Fruit fly (Drosophila melanogaster) whole organism, embryonic: Measurements from ENCODE around the gene CG18577.
A peak's percentile ranks its signal among the peaks of the same experiment; 100 is the strongest.

Source experiments
- Awh ChIP-seq: fragments of 200-800 bp; sonication (Bioruptor generic); IDR thresholded peaks from 2 replicates; pipeline ENCODE4, ENCODE4 v1.3.6; 2022; ENCODE audit warnings: missing biosample characterization, missing genetic modification characterization
- BtbVII ChIP-seq: fragments of 200-800 bp; sonication (Bioruptor generic); optimal IDR thresholded peaks from 3 replicates; lab custom pipeline; 2017; ENCODE audit warnings: missing biosample characterization, mild to moderate bottlenecking, missing genetic modification characterization
- C15 ChIP-seq: fragments of 200-800 bp; sonication (Bioruptor generic); IDR thresholded peaks from 3 replicates; pipeline ENCODE4 v1.3.6; 2022; ENCODE audit warnings: missing biosample characterization, missing genetic modification characterization
- CG10543 ChIP-seq: fragments of 200-800 bp; sonication (Bioruptor generic); optimal IDR thresholded peaks from 3 replicates; lab custom pipeline; 2017; ENCODE audit warnings: missing biosample characterization, mild to moderate bottlenecking, missing genetic modification characterization, moderate library complexity
- CG11723 ChIP-seq: fragments of 200-800 bp; sonication (Bioruptor generic); optimal IDR thresholded peaks from 2 replicates; lab custom pipeline; 2017; ENCODE audit warnings: missing biosample characterization, mild to moderate bottlenecking, missing genetic modification characterization
- CG12236 ChIP-seq: fragments of 200-800 bp; sonication (Bioruptor generic); optimal IDR thresholded peaks from 2 replicates; lab custom pipeline; 2016; ENCODE audit warnings: missing biosample characterization, missing genetic modification characterization
- CG12299 ChIP-seq: fragments of 200-800 bp; sonication (Bioruptor generic); optimal IDR thresholded peaks from 2 replicates; lab custom pipeline; 2018; ENCODE audit warnings: missing biosample characterization, mild to moderate bottlenecking, missing genetic modification characterization
- CG1233 ChIP-seq: fragments of 200-800 bp; sonication (Bioruptor generic); optimal IDR thresholded peaks from 4 replicates; lab custom pipeline; 2018; ENCODE audit warnings: missing biosample characterization, mild to moderate bottlenecking, missing genetic modification characterization
- CG12391 ChIP-seq: fragments of 200-800 bp; sonication (Bioruptor generic); optimal IDR thresholded peaks from 3 replicates; lab custom pipeline; 2018; ENCODE audit warnings: missing biosample characterization, mild to moderate bottlenecking, missing genetic modification characterization, moderate library complexity
- CG12659 ChIP-seq: fragments of 200-800 bp; sonication (Bioruptor generic); optimal IDR thresholded peaks from 3 replicates; lab custom pipeline; 2017; ENCODE audit warnings: mild to moderate bottlenecking, missing biosample characterization, missing genetic modification reagents, missing genetic modification characterization
- CG12769 ChIP-seq: fragments of 200-800 bp; sonication (Bioruptor generic); optimal IDR thresholded peaks from 2 replicates; lab custom pipeline; 2019; ENCODE audit warnings: missing biosample characterization, mild to moderate bottlenecking, missing genetic modification characterization, moderate library complexity
- CG14667 ChIP-seq: fragments of 200-800 bp; sonication (Bioruptor generic); IDR thresholded peaks from 2 replicates; pipeline ENCODE4 v1.3.6; 2022; ENCODE audit warnings: missing biosample characterization, missing genetic modification characterization
- CG15011 ChIP-seq: fragments of 200-800 bp; sonication (Bioruptor generic); optimal IDR thresholded peaks from 3 replicates; lab custom pipeline; 2018; ENCODE audit warnings: missing biosample characterization, mild to moderate bottlenecking, missing genetic modification characterization
- CG1603 ChIP-seq: fragments of 200-800 bp; sonication (Bioruptor generic); optimal IDR thresholded peaks from 2 replicates; lab custom pipeline; 2019; ENCODE audit warnings: missing biosample characterization, mild to moderate bottlenecking, missing genetic modification characterization, moderate library complexity
- CG17186 ChIP-seq: fragments of 200-800 bp; sonication (Bioruptor generic); optimal IDR thresholded peaks from 3 replicates; lab custom pipeline; 2017; ENCODE audit warnings: missing biosample characterization, missing genetic modification reagents, missing genetic modification characterization
- CG17328 ChIP-seq: fragments of 200-800 bp; sonication (Bioruptor generic); IDR thresholded peaks from 2 replicates; pipeline ENCODE4 v1.3.6; 2022; ENCODE audit warnings: missing biosample characterization, missing genetic modification characterization
- CG17802 ChIP-seq: fragments of 200-800 bp; sonication (Bioruptor generic); optimal IDR thresholded peaks from 2 replicates; lab custom pipeline; 2018; ENCODE audit warnings: missing biosample characterization, mild to moderate bottlenecking, missing genetic modification characterization, moderate library complexity
- CG2712 ChIP-seq: fragments of 200-800 bp; optimal IDR thresholded peaks from 3 replicates; lab custom pipeline; 2019; ENCODE audit warnings: missing biosample characterization, mild to moderate bottlenecking, missing genetic modification characterization, moderate library complexity
- CG31365 ChIP-seq: fragments of 200-800 bp; sonication (Bioruptor generic); optimal IDR thresholded peaks from 2 replicates; lab custom pipeline; 2018; ENCODE audit warnings: missing biosample characterization, mild to moderate bottlenecking, missing genetic modification characterization
- CG33213 ChIP-seq: fragments of 200-800 bp; sonication (Bioruptor generic); optimal IDR thresholded peaks from 3 replicates; lab custom pipeline; 2016; ENCODE audit warnings: missing biosample characterization, missing genetic modification characterization
- CG33557 ChIP-seq: fragments of 200-800 bp; sonication (Bioruptor generic); optimal IDR thresholded peaks from 2 replicates; lab custom pipeline; 2019; ENCODE audit warnings: missing biosample characterization, mild to moderate bottlenecking, missing genetic modification characterization, moderate library complexity
- CG4617 ChIP-seq: fragments of 200-800 bp; sonication (Bioruptor generic); optimal IDR thresholded peaks from 3 replicates; lab custom pipeline; 2016; ENCODE audit warnings: missing biosample characterization, missing genetic modification characterization, borderline replicate concordance
- CG6854 ChIP-seq: fragments of 200-800 bp; sonication (Bioruptor generic); optimal IDR thresholded peaks from 3 replicates; lab custom pipeline; 2017; ENCODE audit warnings: missing biosample characterization, mild to moderate bottlenecking, missing genetic modification characterization
- CG7357 ChIP-seq: fragments of 200-800 bp; sonication (Bioruptor generic); IDR thresholded peaks from 3 replicates; pipeline ENCODE4 v1.3.6; 2022; ENCODE audit warnings: missing biosample characterization, missing genetic modification characterization
- CG8290 ChIP-seq, 3 experiments: fragments of 200-800 bp; sonication (Bioruptor generic); optimal IDR thresholded peaks; 2 replicates each; lab custom pipeline; 2016 to 2019; ENCODE audit warnings: missing biosample characterization in 3 of 3, missing genetic modification characterization in 3 of 3, mild to moderate bottlenecking in 2 of 3, moderate library complexity in 1 of 3
- CG9797 ChIP-seq: fragments of 200-800 bp; sonication (Bioruptor generic); optimal IDR thresholded peaks from 3 replicates; lab custom pipeline; 2018; ENCODE audit warnings: missing biosample characterization, mild to moderate bottlenecking, missing genetic modification characterization
- E2f2 ChIP-seq: fragments of 200-800 bp; sonication (Bioruptor generic); IDR thresholded peaks from 2 replicates; pipeline ENCODE4 v1.3.6; 2022; ENCODE audit warnings: missing biosample characterization, missing genetic modification characterization
- Ets65A ChIP-seq: fragments of 200-800 bp; sonication (Bioruptor generic); peaks from one replicate; lab custom pipeline; 2016; ENCODE audit warnings: missing biosample characterization, missing genetic modification characterization
- Ets97D ChIP-seq: fragments of 200-800 bp; sonication (Bioruptor generic); optimal IDR thresholded peaks from 3 replicates; lab custom pipeline; 2016; ENCODE audit warnings: missing biosample characterization, missing genetic modification characterization
- H2.0 ChIP-seq: fragments of 200-800 bp; sonication (Bioruptor generic); IDR thresholded peaks from 2 replicates; pipeline ENCODE4 v1.3.6; 2022; ENCODE audit warnings: missing biosample characterization, missing genetic modification characterization
- MBD-R2 ChIP-seq: fragments of 200-800 bp; sonication (Bioruptor generic); IDR thresholded peaks from 2 replicates; pipeline ENCODE4 v1.3.6; 2022; ENCODE audit warnings: missing biosample characterization, missing genetic modification characterization
- NFAT ChIP-seq: fragments of 200-800 bp; sonication (Bioruptor generic); IDR thresholded peaks from 2 replicates; pipeline ENCODE4 v1.3.6; 2022; ENCODE audit warnings: missing biosample characterization, missing genetic modification characterization
- Pdp1 ChIP-seq, 2 experiments: fragments of 200-800 bp; sonication (Bioruptor generic); optimal IDR thresholded peaks; 3 replicates each; lab custom pipeline; 2016; ENCODE audit warnings: missing biosample characterization in 2 of 2, missing genetic modification characterization in 2 of 2, mild to moderate bottlenecking in 1 of 2, moderate library complexity in 1 of 2
- Trl ChIP-seq, 3 experiments: fragments of >200 bp in 2 of 3; fragments of 200-800 bp in 1 of 3; sonication (Bioruptor generic) in 1 of 3; optimal IDR thresholded peaks; 2 replicates in 1 of 3; 3 replicates in 2 of 3; lab custom pipeline; 2016 to 2017; ENCODE audit warnings: missing biosample characterization in 1 of 3, missing genetic modification characterization in 1 of 3
- dmrt11E ChIP-seq: fragments of 200-800 bp; sonication (Bioruptor generic); optimal IDR thresholded peaks from 3 replicates; lab custom pipeline; 2018; ENCODE audit warnings: missing biosample characterization, mild to moderate bottlenecking, missing genetic modification characterization, moderate library complexity
- ems ChIP-seq: fragments of 200-800 bp; sonication (Bioruptor generic); optimal IDR thresholded peaks from 3 replicates; lab custom pipeline; 2016; ENCODE audit warnings: missing biosample characterization, missing genetic modification characterization
- eyg ChIP-seq: fragments of 200-800 bp; sonication (Bioruptor generic); optimal IDR thresholded peaks from 3 replicates; lab custom pipeline; 2016; ENCODE audit warnings: missing biosample characterization, missing genetic modification characterization
- fu2 ChIP-seq: fragments of 200-800 bp; sonication (Bioruptor generic); optimal IDR thresholded peaks from 2 replicates; lab custom pipeline; 2016; ENCODE audit warnings: missing biosample characterization, missing genetic modification characterization
- h ChIP-seq: fragments of >200 bp; optimal IDR thresholded peaks from 2 replicates; lab custom pipeline; 2017
- insv ChIP-seq, 2 experiments: fragments of 200-800 bp; sonication (Bioruptor generic); optimal IDR thresholded peaks; 3 replicates each; lab custom pipeline; 2016 to 2018; ENCODE audit warnings: missing biosample characterization in 2 of 2, missing genetic modification characterization in 2 of 2
- lbe ChIP-seq: fragments of 200-800 bp; sonication (Bioruptor generic); optimal IDR thresholded peaks from 2 replicates; lab custom pipeline; 2016; ENCODE audit warnings: missing biosample characterization, mild to moderate bottlenecking, missing genetic modification characterization
- pfk ChIP-seq: fragments of 200-800 bp; sonication (Bioruptor generic); optimal IDR thresholded peaks from 2 replicates; lab custom pipeline; 2018; ENCODE audit warnings: missing biosample characterization, mild to moderate bottlenecking, missing genetic modification characterization, moderate library complexity
- ranshi ChIP-seq: fragments of 200-800 bp; sonication (Bioruptor generic); IDR thresholded peaks from 2 replicates; pipeline ENCODE4 v1.3.6; 2022; ENCODE audit warnings: missing biosample characterization, missing genetic modification characterization
- ro ChIP-seq: fragments of 200-800 bp; sonication (Bioruptor generic); IDR thresholded peaks from 2 replicates; pipeline ENCODE4 v1.3.6; 2022; ENCODE audit warnings: missing biosample characterization, missing genetic modification characterization
- row ChIP-seq: fragments of 200-800 bp; sonication (Bioruptor generic); IDR thresholded peaks from 3 replicates; pipeline ENCODE4 v1.3.6; 2022; ENCODE audit warnings: missing biosample characterization, missing genetic modification characterization
- run ChIP-seq: fragments of 200-800 bp; sonication (Bioruptor generic); optimal IDR thresholded peaks from 3 replicates; lab custom pipeline; 2018; ENCODE audit warnings: missing biosample characterization, mild to moderate bottlenecking, missing genetic modification characterization
- salm ChIP-seq: fragments of 200-800 bp; sonication (Bioruptor generic); optimal IDR thresholded peaks from 2 replicates; lab custom pipeline; 2018; ENCODE audit warnings: missing biosample characterization, mild to moderate bottlenecking, missing genetic modification characterization
- toy ChIP-seq: fragments of 200-800 bp; sonication (Bioruptor generic); IDR thresholded peaks from 2 replicates; pipeline ENCODE4 v1.3.6; 2022; ENCODE audit warnings: missing biosample characterization, missing genetic modification characterization
- tup ChIP-seq: fragments of 200-800 bp; sonication (Bioruptor generic); optimal IDR thresholded peaks from 2 replicates; lab custom pipeline; 2016; ENCODE audit warnings: missing biosample characterization, mild to moderate bottlenecking, missing genetic modification characterization, moderate library complexity
- wek ChIP-seq: fragments of 200-800 bp; sonication (Bioruptor generic); optimal IDR thresholded peaks from 3 replicates; lab custom pipeline; 2018; ENCODE audit warnings: missing biosample characterization, mild to moderate bottlenecking, missing genetic modification characterization, moderate library complexity
- zf30C ChIP-seq: fragments of 200-800 bp; sonication (Bioruptor generic); optimal IDR thresholded peaks from 3 replicates; lab custom pipeline; 2018; ENCODE audit warnings: missing biosample characterization, mild to moderate bottlenecking, missing genetic modification characterization

Gene CG18577

dm6 chr3R:11234918-11235371 lies 39.1 kb downstream of the CG18577 start, which contains the start of the genes Arfip and CG17721 (continued):
- no peak for TF ChIP-seq CG11723
- peak; percentile 67 for TF ChIP-seq CG1603
- TF ChIP-seq CG12299 (tag; lab: Kevin White, UChicago): peak; percentile 26
- TF ChIP-seq Pdp1 (GFP tag; optimal IDR thresholded peaks at IDR 0.05; lab: Kevin White, UChicago): no peak
- no peak for TF ChIP-seq H2.0 (GFP tag; lab: Robert Waterston, UW)
- no peak for TF ChIP-seq zf30C (GFP tag; lab: Kevin White, UChicago)
- TF ChIP-seq BtbVII: no peak
- no peak for TF ChIP-seq CG33557 (GFP tag; lab: Kevin White, UChicago)
- TF ChIP-seq CG8290 (GFP tag; optimal IDR thresholded peaks at IDR 0.05; lab: Kevin White, UChicago): peak; percentile 10
- no peak for TF ChIP-seq CG8290 (tag; optimal IDR thresholded peaks at IDR 0.05; lab: Kevin White, UChicago)
- no peak for TF ChIP-seq wek (GFP tag; lab: Kevin White, UChicago)
- peak; percentile 89 for TF ChIP-seq CG31365 (tag; lab: Kevin White, UChicago)
- no peak for TF ChIP-seq Awh (GFP tag; lab: Robert Waterston, UW)
- TF ChIP-seq CG9797 (GFP tag; lab: Kevin White, UChicago): peak; percentile 92
- no peak for TF ChIP-seq CG17328
- no peak for TF ChIP-seq C15 (GFP tag; lab: Robert Waterston, UW)
- TF ChIP-seq eyg (GFP tag; lab: Kevin White, UChicago): no peak
- no peak for TF ChIP-seq CG12769
- no peak for TF ChIP-seq Trl (optimal IDR thresholded peaks at IDR 0.05; lab: Kevin White, UChicago)
- no peak for TF ChIP-seq Trl (GFP tag; optimal IDR thresholded peaks at IDR 0.05; lab: Kevin White, UChicago)
- no peak for TF ChIP-seq CG15011 (GFP tag; lab: Kevin White, UChicago)
- peak; percentile 96 for TF ChIP-seq pfk (GFP tag; lab: Kevin White, UChicago)
- TF ChIP-seq row (GFP tag; lab: Robert Waterston, UW): peak; percentile 63
- no peak for TF ChIP-seq lbe (GFP tag; lab: Kevin White, UChicago)
- TF ChIP-seq CG10543: no peak
- peak; percentile 58 for TF ChIP-seq E2f2 (GFP tag; lab: Robert Waterston, UW)
- no peak for TF ChIP-seq fu2 (GFP tag; lab: Kevin White, UChicago)
- TF ChIP-seq salm (tag; lab: Kevin White, UChicago): no peak
- TF ChIP-seq CG2712 (tag; lab: Kevin White, UChicago): peak; percentile 19
- no peak for TF ChIP-seq h
- TF ChIP-seq CG12659 (GFP tag; lab: Kevin White, UChicago): peak; percentile 81
- TF ChIP-seq ems (GFP tag; lab: Kevin White, UChicago): no peak
- peak; percentile 5 for TF ChIP-seq CG17802 (tag; lab: Kevin White, UChicago)
- peak; percentile 31 for TF ChIP-seq CG17186 (GFP tag; lab: Kevin White, UChicago)
- no peak for TF ChIP-seq NFAT (GFP tag; lab: Robert Waterston, UW)
- TF ChIP-seq MBD-R2 (GFP tag; lab: Robert Waterston, UW): peak; percentile 89
- no peak for TF ChIP-seq CG1233
- no peak for TF ChIP-seq CG12236 (GFP tag; lab: Kevin White, UChicago)
- no peak for TF ChIP-seq CG7357
- no peak for TF ChIP-seq dmrt11E (tag; lab: Kevin White, UChicago)
- TF ChIP-seq CG6854 (GFP tag; lab: Kevin White, UChicago): no peak
- TF ChIP-seq CG12391 (tag; lab: Kevin White, UChicago): no peak
- no peak for TF ChIP-seq ranshi (GFP tag; lab: Robert Waterston, UW)
- TF ChIP-seq insv (GFP tag; optimal IDR thresholded peaks at IDR 0.05; lab: Kevin White, UChicago): peak in 1 of 2 experiments; percentile 30
- TF ChIP-seq run: no peak
- no peak for TF ChIP-seq ro (GFP tag; lab: Robert Waterston, UW)
- no peak for TF ChIP-seq toy
- TF ChIP-seq CG33213: no peak
- TF ChIP-seq CG4617 (GFP tag; lab: Kevin White, UChicago): peak; percentile 87
- peak; percentile 59 for TF ChIP-seq Ets65A (GFP tag; lab: Kevin White, UChicago)
- peak; percentile 53 for TF ChIP-seq Ets97D (GFP tag; lab: Kevin White, UChicago)
- TF ChIP-seq tup (GFP tag; lab: Kevin White, UChicago): no peak
- no peak for TF ChIP-seq CG14667
